Worm (Caenorhabditis elegans): ENCODE measurements around the gene dim-1.

DNA sequence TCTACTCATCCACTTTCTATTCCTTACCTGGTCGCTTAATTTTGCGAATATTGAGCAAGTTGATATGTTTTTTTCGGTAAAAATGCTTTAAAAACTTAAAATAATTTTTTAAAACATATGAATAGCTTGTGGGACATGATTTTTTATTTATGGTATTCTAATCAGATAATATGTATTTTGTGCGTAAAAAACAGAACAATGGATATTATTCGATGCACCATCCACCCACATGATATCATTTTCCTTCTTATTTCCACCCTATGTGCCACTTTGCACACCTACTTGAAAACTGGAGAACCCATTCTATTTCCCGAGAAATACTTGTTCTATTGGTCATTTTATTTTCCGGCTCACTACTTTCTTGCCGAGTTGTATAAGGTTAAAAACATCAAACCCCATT lies 9.2 kb upstream of the dim-1 start, which contains the start of gene C18A11.2:
- no peak for TF ChIP-seq aptf-3 (GFP tag; IDR thresholded peaks at IDR 0.05)
- no peak for TF ChIP-seq unc-62 (GFP tag; optimal IDR thresholded peaks at IDR 0.05)
- TF ChIP-seq mxl-1 (tag; optimal IDR thresholded peaks at IDR 0.05): no peak
- TF ChIP-seq nhr-80 (tag; optimal IDR thresholded peaks at IDR 0.05): no peak
- no peak for TF ChIP-seq lin-35 (GFP tag; optimal IDR thresholded peaks at IDR 0.05)
- TF ChIP-seq madf-3 (GFP tag; IDR thresholded peaks at IDR 0.05): no peak
- no peak for TF ChIP-seq gei-17 (GFP tag; optimal IDR thresholded peaks at IDR 0.05)
- no peak for TF ChIP-seq F49E8.2 (tag; optimal IDR thresholded peaks at IDR 0.05; ENCODE audit: insufficient read depth)
- TF ChIP-seq madf-8 (GFP tag; conservative IDR thresholded peaks at IDR 0.05): no peak
- TF ChIP-seq K11D2.4 (GFP tag; IDR thresholded peaks at IDR 0.05): no peak
- no peak for TF ChIP-seq fkh-3 (tag; optimal IDR thresholded peaks at IDR 0.05)
- TF ChIP-seq ceh-40 (GFP tag; IDR thresholded peaks at IDR 0.05): no peak
- no peak for TF ChIP-seq B0336.3 (GFP tag; IDR thresholded peaks at IDR 0.05)
- TF ChIP-seq ztf-18 (tag; optimal IDR thresholded peaks at IDR 0.05): no peak
